Worm (Caenorhabditis elegans): ENCODE measurements around the gene twk-7.

twk-7 gene

ce11 chrIII:8614490-8614889 is 29.0 kb downstream of the twk-7 start, which contains the start of gene rha-2:
rha-2 (minus strand) TSS chrIII:8614569.
- TF ChIP-seq lsy-2 (tag; optimal IDR thresholded peaks at IDR 0.05) = peak in 1 of 2 experiments; percentile 33
- no peak for TF ChIP-seq ctbp-1 (GFP tag; IDR thresholded peaks at IDR 0.05)
- TF ChIP-seq zfp-3 (GFP tag; conservative IDR thresholded peaks at IDR 0.05) = no peak
- TF ChIP-seq lin-13 (GFP tag; optimal IDR thresholded peaks at IDR 0.05) = no peak
- no peak for TF ChIP-seq ceh-44 (GFP tag; IDR thresholded peaks at IDR 0.05)
- TF ChIP-seq lin-1 (GFP tag; IDR thresholded peaks at IDR 0.05) = no peak
- no peak for TF ChIP-seq nhr-11 (tag; optimal IDR thresholded peaks at IDR 0.05)
- no peak for TF ChIP-seq ZK337.2 (GFP tag; IDR thresholded peaks at IDR 0.05)
- TF ChIP-seq lim-7 (GFP tag; IDR thresholded peaks at IDR 0.05) = no peak
- peak; percentile 80 for TF ChIP-seq dpl-1 (GFP tag; optimal IDR thresholded peaks at IDR 0.05)
- TF ChIP-seq lin-29 (GFP tag; IDR thresholded peaks at IDR 0.05) = no peak
- no peak for TF ChIP-seq nhr-48 (tag; optimal IDR thresholded peaks at IDR 0.05)
- no peak for TF ChIP-seq spr-1 (tag; optimal IDR thresholded peaks at IDR 0.05)
- TF ChIP-seq lin-38 (GFP tag; IDR thresholded peaks at IDR 0.05) = peak; percentile 86
- TF ChIP-seq F10B5.3 (tag; optimal IDR thresholded peaks at IDR 0.05) = no peak
- no peak for TF ChIP-seq daf-19 (GFP tag; conservative IDR thresholded peaks at IDR 0.05)
- no peak for TF ChIP-seq nhr-76 (tag; optimal IDR thresholded peaks at IDR 0.05)
- no peak for TF ChIP-seq snpc-1.2 (GFP tag; IDR thresholded peaks at IDR 0.05)

- TF ChIP-seq ceh-32 (tag; optimal IDR thresholded peaks at IDR 0.05; ENCODE audit: poor library complexity) (no peak), madf-9 (GFP tag; conservative IDR thresholded peaks at IDR 0.05) (no peak), aha-1 (tag) (peak; percentile 75), snpc-1.2 (GFP tag; IDR thresholded peaks at IDR 0.05) (no peak), jun-1 (tag; optimal IDR thresholded peaks at IDR 0.05) (no peak), unc-62 (GFP tag; optimal IDR thresholded peaks at IDR 0.05 in 1 of 2) (peak in 1 of 2 experiments; percentile 96), unc-62 (tag; optimal IDR thresholded peaks at IDR 0.05) (no peak), ces-1 (GFP tag; optimal IDR thresholded peaks at IDR 0.05) (no peak), duxl-1 (tag; optimal IDR thresholded peaks at IDR 0.05; ENCODE audit: poor library complexity) (no peak)
These were observed 30.0 kb downstream of the twk-7 start for ce11 chrIII:8613573-8613972.

ce11 chrIII:8611282-8611681 is 32.3 kb downstream of the twk-7 start:
- TF ChIP-seq zip-2 (tag; optimal IDR thresholded peaks at IDR 0.05) = peak; percentile 76
- TF ChIP-seq Y48G9A.11 (GFP tag; IDR thresholded peaks at IDR 0.05) = no peak
- no peak for TF ChIP-seq nhr-237 (tag; optimal IDR thresholded peaks at IDR 0.05)

- TF ChIP-seq hif-1 (tag; optimal IDR thresholded peaks at IDR 0.05) = no peak
- no peak for TF ChIP-seq arid-1 (GFP tag; conservative IDR thresholded peaks at IDR 0.05)
- TF ChIP-seq aha-1 (tag) = no peak
- no peak for TF ChIP-seq zip-11 (GFP tag; IDR thresholded peaks at IDR 0.05)
- no peak for TF ChIP-seq lim-7 (GFP tag; IDR thresholded peaks at IDR 0.05)
- TF ChIP-seq T20F7.1 (GFP tag; optimal IDR thresholded peaks at IDR 0.05) = no peak
- no peak for TF ChIP-seq fkh-10 (GFP tag; optimal IDR thresholded peaks at IDR 0.05)
- no peak for TF ChIP-seq skn-1 (tag; optimal IDR thresholded peaks at IDR 0.05)
- TF ChIP-seq gei-8 (GFP tag; optimal IDR thresholded peaks at IDR 0.05) = no peak
These were observed 33.9 kb downstream of the twk-7 start, which contains the start of gene C06E1.9 for ce11 chrIII:8609683-8610082. C06E1.9 (minus strand) TSS chrIII:8609783.

- TF ChIP-seq nhr-111 (GFP tag; optimal IDR thresholded peaks at IDR 0.05) (no peak), unc-62 (GFP tag; optimal IDR thresholded peaks at IDR 0.05 in 1 of 2) (peak in 1 of 2 experiments; percentile 56), unc-62 (tag; optimal IDR thresholded peaks at IDR 0.05) (no peak)
These were observed 38.0 kb downstream of the twk-7 start, which contains the start of gene C06E1.1 for ce11 chrIII:8605532-8605931. C06E1.1 (plus strand) TSS chrIII:8605832.
